Worm (Caenorhabditis elegans): ENCODE data around the gene F36H12.17.
"Not testable (repeated sequence)": the region's sequence is repeated elsewhere in the genome, so short reads cannot be mapped to it uniquely, and the experiment has no call there.

ce11 chrIV:5225277-5225822 lies 52.3 kb downstream of the F36H12.17 start, which contains the start of gene cylc-1:
- not testable (repeated sequence) for TF ChIP-seq odd-2, tbx-2, fax-1, pqm-1, ceh-30, ceh-9, pha-4, nhr-11 (tag; optimal IDR thresholded peaks at IDR 0.05)

Measured in whole organism, late embryonic.